Worm (Caenorhabditis elegans) whole organism, young adult: ENCODE measurements around the gene acr-12.

ENCODE experiments used
- D2030.7 ChIP-seq: fragments of 200-800 bp; sonication (Bioruptor generic); IDR thresholded peaks from 2 replicates; pipeline ENCODE4 v1.3.6; 2022; ENCODE audit warnings: missing genetic modification reagents, missing genetic modification characterization, missing compliant biosample characterization
- F39B2.1 ChIP-seq: fragments of 200-800 bp; sonication (Bioruptor generic); IDR thresholded peaks from 2 replicates; pipeline ENCODE4 v1.3.6; 2022; ENCODE audit warnings: missing genetic modification reagents, missing genetic modification characterization, missing compliant biosample characterization
- F57A8.1 ChIP-seq: fragments of 200-800 bp; sonication (Bioruptor generic); optimal IDR thresholded peaks from 2 replicates; lab custom pipeline; 2018; ENCODE audit warnings: mild to moderate bottlenecking, missing genetic modification characterization, moderate library complexity, missing compliant biosample characterization
- F57C9.4 ChIP-seq: sonication (generic microtip); optimal IDR thresholded peaks from 2 replicates; lab custom pipeline; 2017; ENCODE audit warnings: mild to moderate bottlenecking, missing genetic modification characterization, missing compliant biosample characterization
- K11D2.4 ChIP-seq: fragments of 200-800 bp; sonication (Bioruptor generic); IDR thresholded peaks from 2 replicates; pipeline ENCODE4 v1.3.6; 2022; ENCODE audit warnings: missing genetic modification reagents, missing genetic modification characterization, missing compliant biosample characterization
- K12H6.12 ChIP-seq: fragments of 200-800 bp; sonication (Bioruptor generic); optimal IDR thresholded peaks from 2 replicates; lab custom pipeline; 2018; ENCODE audit warnings: mild to moderate bottlenecking, missing genetic modification characterization, missing compliant biosample characterization
- Y53F4B.3 ChIP-seq: fragments of 200-800 bp; sonication (Bioruptor generic); IDR thresholded peaks from 2 replicates; pipeline ENCODE4 v1.3.6; 2022; ENCODE audit warnings: missing genetic modification reagents, missing genetic modification characterization, missing compliant biosample characterization
- Y53G8AR.9 ChIP-seq: fragments of 200-800 bp; sonication (Bioruptor generic); conservative IDR thresholded peaks from 2 replicates; pipeline ENCODE4 v1.3.6; 2022; ENCODE audit warnings: missing genetic modification reagents, missing genetic modification characterization, missing compliant biosample characterization
- akir-1 ChIP-seq: fragments of 200-800 bp; sonication (Bioruptor generic); optimal IDR thresholded peaks from 2 replicates; lab custom pipeline; 2018; ENCODE audit warnings: mild to moderate bottlenecking, missing genetic modification characterization, moderate library complexity, missing compliant biosample characterization
- aptf-2 ChIP-seq: fragments of 200-800 bp; sonication (Bioruptor generic); conservative IDR thresholded peaks from 2 replicates; pipeline ENCODE4 v1.3.6; 2022; ENCODE audit warnings: missing genetic modification reagents, missing genetic modification characterization, missing compliant biosample characterization
- attf-3 ChIP-seq: fragments of 200-800 bp; sonication (Bioruptor generic); conservative IDR thresholded peaks from 2 replicates; pipeline ENCODE4 v1.3.6; 2022; ENCODE audit warnings: missing genetic modification reagents, missing genetic modification characterization, missing compliant biosample characterization
- attf-5 ChIP-seq: fragments of 200-800 bp; sonication (Bioruptor generic); optimal IDR thresholded peaks from 2 replicates; lab custom pipeline; 2018; ENCODE audit warnings: mild to moderate bottlenecking, missing genetic modification characterization, missing compliant biosample characterization
- attf-6 ChIP-seq: fragments of 200-800 bp; sonication (Bioruptor generic); IDR thresholded peaks from 2 replicates; pipeline ENCODE4 v1.3.6; 2022; ENCODE audit warnings: missing genetic modification reagents, missing genetic modification characterization, missing compliant biosample characterization
- bed-1 ChIP-seq: fragments of 200-800 bp; sonication (Bioruptor generic); IDR thresholded peaks from 2 replicates; pipeline ENCODE4 v1.3.6; 2022; ENCODE audit warnings: missing genetic modification reagents, missing genetic modification characterization, missing compliant biosample characterization
- bed-2 ChIP-seq: fragments of 200-800 bp; sonication (Bioruptor generic); IDR thresholded peaks from 2 replicates; pipeline ENCODE4 v1.3.6; 2022; ENCODE audit warnings: missing genetic modification reagents, missing genetic modification characterization, missing compliant biosample characterization
- ccch-3 ChIP-seq: fragments of 200-800 bp; sonication (Bioruptor generic); optimal IDR thresholded peaks from 2 replicates; lab custom pipeline; 2018; ENCODE audit warnings: mild to moderate bottlenecking, missing genetic modification characterization, missing compliant biosample characterization
- cebp-1 ChIP-seq, 2 experiments: fragments of 200-800 bp in 1 of 2; sonication (Bioruptor generic) in 1 of 2; sonication (generic microtip) in 1 of 2; IDR thresholded peaks in 1 of 2; optimal IDR thresholded peaks in 1 of 2; 2 replicates each; pipeline versions ENCODE4 v1.3.6 to Lab custom; 2017 to 2022; ENCODE audit warnings: missing compliant biosample characterization in 2 of 2, missing genetic modification characterization in 2 of 2, mild to moderate bottlenecking in 1 of 2, missing genetic modification reagents in 1 of 2, moderate library complexity in 1 of 2
- ceh-100 ChIP-seq: fragments of 200-800 bp; sonication (Bioruptor generic); IDR thresholded peaks from 2 replicates; pipeline ENCODE4 v1.3.6; 2022; ENCODE audit warnings: missing genetic modification reagents, missing genetic modification characterization, missing compliant biosample characterization
- ceh-27 ChIP-seq: fragments of 200-800 bp; sonication (Bioruptor generic); optimal IDR thresholded peaks from 2 replicates; lab custom pipeline; 2018; ENCODE audit warnings: mild to moderate bottlenecking, missing genetic modification characterization, moderate library complexity, missing compliant biosample characterization
- ceh-79 ChIP-seq: sonication (generic microtip); optimal IDR thresholded peaks from 2 replicates; lab custom pipeline; 2017; ENCODE audit warnings: mild to moderate bottlenecking, missing genetic modification characterization, missing compliant biosample characterization
- dox-1 ChIP-seq: fragments of 200-800 bp; sonication (Bioruptor generic); IDR thresholded peaks from 2 replicates; pipeline ENCODE4 v1.3.6; 2022; ENCODE audit warnings: missing genetic modification reagents, missing genetic modification characterization, missing compliant biosample characterization
- gei-17 ChIP-seq: fragments of 200-800 bp; sonication (Bioruptor generic); optimal IDR thresholded peaks from 2 replicates; lab custom pipeline; 2018; ENCODE audit warnings: mild to moderate bottlenecking, missing genetic modification characterization, missing compliant biosample characterization
- him-1 ChIP-seq: sonication (generic microtip); optimal IDR thresholded peaks from 2 replicates; lab custom pipeline; 2016; ENCODE audit warnings: missing genotype, missing genetic modification reagents, missing genetic modification characterization, missing compliant biosample characterization
- hlh-12 ChIP-seq: sonication (generic microtip); optimal IDR thresholded peaks from 2 replicates; lab custom pipeline; 2016; ENCODE audit warnings: missing genetic modification characterization, missing compliant biosample characterization
- hlh-26 ChIP-seq: fragments of 200-800 bp; sonication (Bioruptor generic); conservative IDR thresholded peaks from 2 replicates; pipeline ENCODE4 v1.3.6; 2022; ENCODE audit warnings: missing genetic modification reagents, missing genetic modification characterization, missing compliant biosample characterization
- lag-1 ChIP-seq: fragments of 200-800 bp; sonication (Bioruptor generic); IDR thresholded peaks from 2 replicates; pipeline ENCODE4 v1.3.6; 2022; ENCODE audit warnings: missing genetic modification reagents, missing genetic modification characterization, missing compliant biosample characterization
- let-607 ChIP-seq, 2 experiments: fragments of 200-800 bp in 1 of 2; sonication (Bioruptor generic) in 1 of 2; sonication (generic microtip) in 1 of 2; optimal IDR thresholded peaks; 2 replicates each; lab custom pipeline; 2016 to 2018; ENCODE audit warnings: mild to moderate bottlenecking in 2 of 2, missing compliant biosample characterization in 2 of 2, missing genetic modification characterization in 2 of 2, moderate library complexity in 2 of 2, missing genotype in 1 of 2
- lin-26 ChIP-seq: fragments of 200-800 bp; sonication (Bioruptor generic); IDR thresholded peaks from 2 replicates; pipeline ENCODE4 v1.3.6; 2022; ENCODE audit warnings: missing genetic modification reagents, missing genetic modification characterization, missing compliant biosample characterization
- lin-40 ChIP-seq: sonication (generic microtip); optimal IDR thresholded peaks from 2 replicates; lab custom pipeline; 2016; ENCODE audit warnings: missing genetic modification characterization, mild to moderate bottlenecking, missing compliant biosample characterization, missing genotype, missing genetic modification reagents
- lir-1 ChIP-seq: fragments of 200-800 bp; sonication (Bioruptor generic); conservative IDR thresholded peaks from 2 replicates; pipeline ENCODE4 v1.3.6; 2022; ENCODE audit warnings: missing genetic modification reagents, missing genetic modification characterization, missing compliant biosample characterization
- madf-10 ChIP-seq: sonication (generic microtip); optimal IDR thresholded peaks from 2 replicates; lab custom pipeline; 2016; ENCODE audit warnings: mild to moderate bottlenecking, missing genetic modification characterization, missing compliant biosample characterization
- mcd-1 ChIP-seq: fragments of 200-800 bp; sonication (Bioruptor generic); IDR thresholded peaks from 2 replicates; pipeline ENCODE4 v1.3.6; 2022; ENCODE audit warnings: missing genetic modification reagents, missing genetic modification characterization, missing compliant biosample characterization
- mes-4 ChIP-seq: sonication (generic microtip); optimal IDR thresholded peaks from 2 replicates; lab custom pipeline; 2016; ENCODE audit warnings: missing genotype, missing genetic modification characterization, missing compliant biosample characterization
- nfyb-1 ChIP-seq: fragments of 200-800 bp; sonication (Bioruptor generic); IDR thresholded peaks from 2 replicates; pipeline ENCODE4 v1.3.6; 2022; ENCODE audit warnings: missing genetic modification reagents, missing genetic modification characterization, missing compliant biosample characterization
- pbrm-1 ChIP-seq: fragments of 200-800 bp; sonication (Bioruptor generic); IDR thresholded peaks from 2 replicates; pipeline ENCODE4 v1.3.6; 2022; ENCODE audit warnings: missing genetic modification reagents, missing genetic modification characterization, missing compliant biosample characterization
- pha-4 ChIP-seq: fragments of 150-350 bp; sonication (generic microtip); optimal IDR thresholded peaks from 2 replicates; lab custom pipeline; 2014; ENCODE audit warnings: missing biosample characterization, missing genetic modification reagents, missing genetic modification characterization
- repo-1 ChIP-seq: sonication (generic microtip); optimal IDR thresholded peaks from 2 replicates; lab custom pipeline; 2017; ENCODE audit warnings: mild to moderate bottlenecking, missing genetic modification characterization, missing compliant biosample characterization
- sdz-38 ChIP-seq: sonication (generic microtip); optimal IDR thresholded peaks from 2 replicates; lab custom pipeline; 2016; ENCODE audit warnings: missing genotype, missing genetic modification characterization, missing compliant biosample characterization
- snpc-4 ChIP-seq, 5 experiments: fragments of 150-350 bp in 1 of 5; sonication (generic microtip) in 4 of 5; optimal IDR thresholded peaks; 2 replicates each; lab custom pipeline; 2014 to 2018; ENCODE audit warnings: missing genetic modification characterization in 5 of 5, missing biosample characterization in 3 of 5, antibody characterized with exemption in 2 of 5, mild to moderate bottlenecking in 2 of 5, missing compliant biosample characterization in 2 of 5, missing genotype in 2 of 5, moderate library complexity in 2 of 5, missing genetic modification reagents in 1 of 5
- tbp1 ChIP-seq: fragments of 200-800 bp; sonication (Bioruptor generic); optimal IDR thresholded peaks from 2 replicates; lab custom pipeline; 2018; ENCODE audit warnings: mild to moderate bottlenecking, missing genetic modification characterization, missing compliant biosample characterization
- tbx-9 ChIP-seq: sonication (generic microtip); optimal IDR thresholded peaks from 2 replicates; lab custom pipeline; 2016; ENCODE audit warnings: borderline replicate concordance, missing genetic modification characterization, inconsistent platforms, missing compliant biosample characterization
- unc-62 ChIP-seq: fragments of 150-350 bp; optimal IDR thresholded peaks from 2 replicates; lab custom pipeline; 2014; ENCODE audit warnings: missing biosample characterization, missing genetic modification reagents, missing genetic modification characterization
- zfh-2 ChIP-seq: fragments of 200-800 bp; sonication (Bioruptor generic); conservative IDR thresholded peaks from 2 replicates; pipeline ENCODE4 v1.3.6; 2022; ENCODE audit warnings: missing genetic modification reagents, missing genetic modification characterization, missing compliant biosample characterization
- ztf-25 ChIP-seq: fragments of 200-800 bp; sonication (Bioruptor generic); IDR thresholded peaks from 2 replicates; pipeline ENCODE4 v1.3.6; 2022; ENCODE audit warnings: missing genetic modification reagents, missing genetic modification characterization, missing compliant biosample characterization
- ztf-6 ChIP-seq: fragments of 200-800 bp; sonication (Bioruptor generic); IDR thresholded peaks from 2 replicates; pipeline ENCODE4 v1.3.6; 2022; ENCODE audit warnings: missing genetic modification reagents, missing genetic modification characterization, missing compliant biosample characterization

The acr-12 gene

ce11 chrX:13505201-13505600 lies 27.5 kb upstream of the acr-12 start:
- TF ChIP-seq madf-10 (tag; lab: Kevin White, UChicago) = no peak
- no peak for TF ChIP-seq F57C9.4 (tag; lab: Kevin White, UChicago)
- TF ChIP-seq pbrm-1 (GFP tag; lab: Robert Waterston, UW) = no peak
- no peak for TF ChIP-seq attf-6
- TF ChIP-seq tbx-9 (tag; lab: Kevin White, UChicago) = no peak
- TF ChIP-seq akir-1 (GFP tag; lab: Kevin White, UChicago) = no peak
- no peak for TF ChIP-seq K11D2.4 (GFP tag; lab: Robert Waterston, UW)
- no peak for TF ChIP-seq lag-1
- no peak for TF ChIP-seq F39B2.1 (GFP tag; lab: Robert Waterston, UW)
- TF ChIP-seq hlh-12 (tag; lab: Kevin White, UChicago) = no peak
- TF ChIP-seq ceh-79 (tag; lab: Kevin White, UChicago) = no peak
- TF ChIP-seq tbp1 (GFP tag; lab: Kevin White, UChicago) = no peak

- TF ChIP-seq nfyb-1 (GFP tag; lab: Robert Waterston, UW) = no peak
- TF ChIP-seq gei-17 = no peak
- TF ChIP-seq D2030.7 = no peak
- no peak for TF ChIP-seq akir-1 (GFP tag; lab: Kevin White, UChicago)
- TF ChIP-seq cebp-1 (GFP tag; IDR thresholded peaks at IDR 0.05; lab: Robert Waterston, UW) = no peak
- TF ChIP-seq cebp-1 (tag; optimal IDR thresholded peaks at IDR 0.05; lab: Kevin White, UChicago) = no peak
- no peak for TF ChIP-seq sdz-38 (tag; lab: Kevin White, UChicago)
- TF ChIP-seq Y53G8AR.9 (GFP tag; lab: Robert Waterston, UW) = no peak
- no peak for TF ChIP-seq F57A8.1
- TF ChIP-seq repo-1 = no peak
- no peak for TF ChIP-seq attf-5
- TF ChIP-seq bed-1 (GFP tag; lab: Robert Waterston, UW) = no peak
- no peak for TF ChIP-seq attf-3 (GFP tag; lab: Robert Waterston, UW)
- TF ChIP-seq let-607 (tag; optimal IDR thresholded peaks at IDR 0.05; lab: Kevin White, UChicago) = no peak
- no peak for TF ChIP-seq lin-40 (tag; lab: Kevin White, UChicago)
- TF ChIP-seq lir-1 (GFP tag; lab: Robert Waterston, UW) = no peak
- no peak for TF ChIP-seq lin-26
- TF ChIP-seq ceh-27 (GFP tag; lab: Kevin White, UChicago) = no peak
- TF ChIP-seq mes-4 (tag; lab: Kevin White, UChicago) = no peak
Measured at ce11 chrX:13506043-13506442, 26.6 kb upstream of the acr-12 start.

DNA sequence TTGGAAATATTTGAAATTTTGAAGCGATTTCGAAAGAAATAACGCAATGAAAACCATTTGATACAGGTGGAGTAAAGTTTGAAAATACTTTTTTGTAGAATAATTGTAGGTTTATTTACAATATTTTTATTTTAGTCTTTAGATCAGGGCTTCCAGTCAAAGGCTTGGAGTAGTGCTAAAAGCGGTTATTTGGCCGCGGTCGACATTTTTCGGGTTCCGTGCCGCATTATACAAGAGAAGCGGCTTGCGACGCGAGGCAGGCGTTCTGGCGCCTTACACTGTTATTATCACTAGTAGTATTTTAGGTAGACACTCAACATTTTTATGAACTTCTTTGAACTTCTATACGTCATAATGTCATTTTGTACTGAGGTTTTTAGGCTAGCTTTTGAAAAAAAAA lies 26.2 kb upstream of the acr-12 start:
- no peak for TF ChIP-seq snpc-4 (GFP tag; optimal IDR thresholded peaks at IDR 0.05; lab: Kevin White, UChicago)
- TF ChIP-seq snpc-4 (tag; optimal IDR thresholded peaks at IDR 0.05; lab: Kevin White, UChicago) = peak in 3 of 4 experiments; percentile 33 to 76 (median 73)
- no peak for TF ChIP-seq ccch-3 (GFP tag; lab: Kevin White, UChicago)

DNA sequence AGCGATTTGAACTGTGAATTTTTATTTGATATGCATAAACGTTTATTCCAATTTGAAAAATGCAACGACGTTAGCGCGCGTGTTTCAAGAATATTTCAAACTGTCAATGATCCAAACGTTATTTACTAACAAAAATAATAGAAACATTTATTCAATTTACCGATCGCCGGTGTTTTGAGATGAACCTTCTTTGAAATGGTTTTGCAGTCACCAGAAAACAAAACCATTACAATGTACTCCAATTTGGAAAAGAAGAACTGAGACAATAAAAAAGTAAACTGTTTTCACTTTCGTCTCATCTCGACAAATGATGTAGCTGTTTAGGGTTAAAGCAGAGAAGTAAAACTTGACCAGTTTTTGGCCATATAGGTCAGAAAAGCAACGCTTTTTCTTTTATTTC lies 25.4 kb upstream of the acr-12 start, which contains the start of gene H06A10.1:
TSS of gene H06A10.1 (plus strand) at position 301 of the 400 bp plus-strand sequence.
- no peak for TF ChIP-seq bed-2 (GFP tag; lab: Robert Waterston, UW)
- no peak for TF ChIP-seq mcd-1 (GFP tag; lab: Robert Waterston, UW)
- TF ChIP-seq aptf-2 (GFP tag; lab: Robert Waterston, UW) = no peak
- TF ChIP-seq hlh-26 (GFP tag; lab: Robert Waterston, UW) = no peak
- TF ChIP-seq ztf-6 = no peak
- no peak for TF ChIP-seq zfh-2
- no peak for TF ChIP-seq akir-1 (GFP tag; lab: Kevin White, UChicago)
- TF ChIP-seq Y53F4B.3 = no peak
- TF ChIP-seq K12H6.12 (tag; lab: Kevin White, UChicago) = no peak
- no peak for TF ChIP-seq dox-1 (GFP tag; lab: Robert Waterston, UW)
- no peak for TF ChIP-seq ceh-100
- TF ChIP-seq gei-17 = no peak
- TF ChIP-seq pha-4 (tag; lab: Kevin White, UChicago) = no peak
- no peak for TF ChIP-seq him-1 (tag; lab: Kevin White, UChicago)
- TF ChIP-seq unc-62 = no peak
- no peak for TF ChIP-seq ztf-25 (GFP tag; lab: Robert Waterston, UW)
